Fruit fly (Drosophila melanogaster): Measurements from ENCODE around the gene kri.

dm6 chr3L:5859029-5859428 is 48.3 kb downstream of the kri start:
- TF ChIP-seq Mnt (GFP tag; optimal IDR thresholded peaks at IDR 0.05) (no peak), tj (GFP tag; optimal IDR thresholded peaks at IDR 0.05) (no peak), CG7101 (tag; optimal IDR thresholded peaks at IDR 0.05) (no peak), cnc (optimal IDR thresholded peaks at IDR 0.05) (no peak), CG14711 (tag; optimal IDR thresholded peaks at IDR 0.05) (no peak), CG12768 (GFP tag; optimal IDR thresholded peaks at IDR 0.05) (no peak), cic (GFP tag; optimal IDR thresholded peaks at IDR 0.05) (no peak), CG1620 (GFP tag; optimal IDR thresholded peaks at IDR 0.05) (no peak), pad (GFP tag; optimal IDR thresholded peaks at IDR 0.05) (no peak), kay (GFP tag; ENCODE audit: borderline replicate concordance) (no peak), ovo (GFP tag; optimal IDR thresholded peaks at IDR 0.05) (no peak), CG5204 (GFP tag; optimal IDR thresholded peaks at IDR 0.05) (no peak), Hr96 (GFP tag; optimal IDR thresholded peaks at IDR 0.05) (no peak), bab1 (GFP tag; optimal IDR thresholded peaks at IDR 0.05) (no peak)

Data from whole organism, adult.